Worm (Caenorhabditis elegans) whole organism, young adult: ENCODE measurements around the gene F33H1.4.
A peak's percentile ranks its signal among the peaks of the same experiment; 100 is the strongest.

Source experiments
- B0035.1 ChIP-seq: sonication (generic microtip); optimal IDR thresholded peaks from 2 replicates; lab custom pipeline; 2016; ENCODE audit warnings: missing genetic modification characterization, mild to moderate bottlenecking, missing compliant biosample characterization, missing genotype, missing genetic modification reagents
- B0336.3 ChIP-seq: fragments of 200-800 bp; sonication (Bioruptor generic); IDR thresholded peaks from 2 replicates; pipeline ENCODE4 v1.3.6; 2022; ENCODE audit warnings: missing genetic modification characterization, missing compliant biosample characterization
- C06A6.2 ChIP-seq: fragments of 200-800 bp; sonication (Bioruptor generic); conservative IDR thresholded peaks from 2 replicates; pipeline ENCODE4 v1.3.6; 2022; ENCODE audit warnings: missing genetic modification characterization, missing compliant biosample characterization
- F22D6.2 ChIP-seq: sonication (generic microtip); optimal IDR thresholded peaks from 2 replicates; lab custom pipeline; 2016; ENCODE audit warnings: mild to moderate bottlenecking, missing genetic modification characterization, missing compliant biosample characterization
- F33H1.4 ChIP-seq: fragments of 200-800 bp; sonication (Bioruptor generic); IDR thresholded peaks from 2 replicates; pipeline ENCODE4 v1.3.6; 2022; ENCODE audit warnings: missing genetic modification reagents, missing genetic modification characterization, missing compliant biosample characterization
- F55B11.4 ChIP-seq: sonication (generic microtip); optimal IDR thresholded peaks from 2 replicates; lab custom pipeline; 2016; ENCODE audit warnings: missing compliant biosample characterization, missing genetic modification characterization, borderline replicate concordance; ENCODE audit not compliant: insufficient read depth
- F57A8.1 ChIP-seq: fragments of 200-800 bp; sonication (Bioruptor generic); optimal IDR thresholded peaks from 2 replicates; lab custom pipeline; 2018; ENCODE audit warnings: mild to moderate bottlenecking, missing genetic modification characterization, moderate library complexity, missing compliant biosample characterization
- K11D2.4 ChIP-seq: fragments of 200-800 bp; sonication (Bioruptor generic); IDR thresholded peaks from 2 replicates; pipeline ENCODE4 v1.3.6; 2022; ENCODE audit warnings: missing genetic modification reagents, missing genetic modification characterization, missing compliant biosample characterization
- K12H6.12 ChIP-seq: fragments of 200-800 bp; sonication (Bioruptor generic); optimal IDR thresholded peaks from 2 replicates; lab custom pipeline; 2018; ENCODE audit warnings: mild to moderate bottlenecking, missing genetic modification characterization, missing compliant biosample characterization
- Y95B8A.8 ChIP-seq: fragments of 200-800 bp; sonication (Bioruptor generic); IDR thresholded peaks from 2 replicates; pipeline ENCODE4 v1.3.6; 2022; ENCODE audit warnings: missing genetic modification reagents, missing genetic modification characterization, missing compliant biosample characterization
- attf-5 ChIP-seq: fragments of 200-800 bp; sonication (Bioruptor generic); optimal IDR thresholded peaks from 2 replicates; lab custom pipeline; 2018; ENCODE audit warnings: mild to moderate bottlenecking, missing genetic modification characterization, missing compliant biosample characterization
- bed-2 ChIP-seq: fragments of 200-800 bp; sonication (Bioruptor generic); IDR thresholded peaks from 2 replicates; pipeline ENCODE4 v1.3.6; 2022; ENCODE audit warnings: missing genetic modification reagents, missing genetic modification characterization, missing compliant biosample characterization
- ccch-3 ChIP-seq: fragments of 200-800 bp; sonication (Bioruptor generic); optimal IDR thresholded peaks from 2 replicates; lab custom pipeline; 2018; ENCODE audit warnings: mild to moderate bottlenecking, missing genetic modification characterization, missing compliant biosample characterization
- cebp-1 ChIP-seq, 2 experiments: fragments of 200-800 bp in 1 of 2; sonication (Bioruptor generic) in 1 of 2; sonication (generic microtip) in 1 of 2; IDR thresholded peaks in 1 of 2; optimal IDR thresholded peaks in 1 of 2; 2 replicates each; pipeline versions ENCODE4 v1.3.6 to Lab custom; 2017 to 2022; ENCODE audit warnings: missing compliant biosample characterization in 2 of 2, missing genetic modification characterization in 2 of 2, mild to moderate bottlenecking in 1 of 2, missing genetic modification reagents in 1 of 2, moderate library complexity in 1 of 2
- ceh-100 ChIP-seq: fragments of 200-800 bp; sonication (Bioruptor generic); IDR thresholded peaks from 2 replicates; pipeline ENCODE4 v1.3.6; 2022; ENCODE audit warnings: missing genetic modification reagents, missing genetic modification characterization, missing compliant biosample characterization
- ceh-27 ChIP-seq: fragments of 200-800 bp; sonication (Bioruptor generic); optimal IDR thresholded peaks from 2 replicates; lab custom pipeline; 2018; ENCODE audit warnings: mild to moderate bottlenecking, missing genetic modification characterization, moderate library complexity, missing compliant biosample characterization
- dox-1 ChIP-seq: fragments of 200-800 bp; sonication (Bioruptor generic); IDR thresholded peaks from 2 replicates; pipeline ENCODE4 v1.3.6; 2022; ENCODE audit warnings: missing genetic modification reagents, missing genetic modification characterization, missing compliant biosample characterization
- dpl-1 ChIP-seq: fragments of 150-350 bp; optimal IDR thresholded peaks from 2 replicates; lab custom pipeline; 2014; ENCODE audit warnings: missing biosample characterization, missing genetic modification reagents, missing genetic modification characterization
- egl-18 ChIP-seq: fragments of 200-800 bp; sonication (Bioruptor generic); IDR thresholded peaks from 2 replicates; pipeline ENCODE4 v1.3.6; 2022; ENCODE audit warnings: missing genetic modification reagents, missing genetic modification characterization, missing compliant biosample characterization
- egrh-3 ChIP-seq: fragments of 200-800 bp; sonication (Bioruptor generic); IDR thresholded peaks from 2 replicates; pipeline ENCODE4 v1.3.6; 2022; ENCODE audit warnings: missing genetic modification reagents, missing genetic modification characterization, missing compliant biosample characterization
- ets-4 ChIP-seq: fragments of 200-800 bp; sonication (Bioruptor generic); optimal IDR thresholded peaks from 2 replicates; lab custom pipeline; 2018; ENCODE audit warnings: mild to moderate bottlenecking, missing genetic modification characterization, missing compliant biosample characterization
- gei-17 ChIP-seq: fragments of 200-800 bp; sonication (Bioruptor generic); optimal IDR thresholded peaks from 2 replicates; lab custom pipeline; 2018; ENCODE audit warnings: mild to moderate bottlenecking, missing genetic modification characterization, missing compliant biosample characterization
- hmg-20 ChIP-seq: fragments of 200-800 bp; sonication (Bioruptor generic); IDR thresholded peaks from 2 replicates; pipeline ENCODE4 v1.3.6; 2022; ENCODE audit warnings: missing genetic modification reagents, missing genetic modification characterization, missing compliant biosample characterization
- hsf-1 ChIP-seq: fragments of 200-800 bp; sonication (Bioruptor generic); IDR thresholded peaks from 2 replicates; pipeline ENCODE4 v1.3.6; 2022; ENCODE audit warnings: missing genetic modification reagents, missing genetic modification characterization, missing compliant biosample characterization
- lag-1 ChIP-seq: fragments of 200-800 bp; sonication (Bioruptor generic); IDR thresholded peaks from 2 replicates; pipeline ENCODE4 v1.3.6; 2022; ENCODE audit warnings: missing genetic modification reagents, missing genetic modification characterization, missing compliant biosample characterization
- lin-26 ChIP-seq: fragments of 200-800 bp; sonication (Bioruptor generic); IDR thresholded peaks from 2 replicates; pipeline ENCODE4 v1.3.6; 2022; ENCODE audit warnings: missing genetic modification reagents, missing genetic modification characterization, missing compliant biosample characterization
- lin-35 ChIP-seq, 3 experiments: fragments of 150-350 bp in 2 of 3; sonication (generic microtip) in 1 of 3; optimal IDR thresholded peaks; 2 replicates each; lab custom pipeline; 2014 to 2018; ENCODE audit warnings: missing biosample characterization in 3 of 3, missing genetic modification characterization in 3 of 3, missing genetic modification reagents in 3 of 3
- lin-40 ChIP-seq: sonication (generic microtip); optimal IDR thresholded peaks from 2 replicates; lab custom pipeline; 2016; ENCODE audit warnings: missing genetic modification characterization, mild to moderate bottlenecking, missing compliant biosample characterization, missing genotype, missing genetic modification reagents
- lir-1 ChIP-seq: fragments of 200-800 bp; sonication (Bioruptor generic); conservative IDR thresholded peaks from 2 replicates; pipeline ENCODE4 v1.3.6; 2022; ENCODE audit warnings: missing genetic modification reagents, missing genetic modification characterization, missing compliant biosample characterization
- lsy-27 ChIP-seq: sonication (generic microtip); optimal IDR thresholded peaks from 2 replicates; lab custom pipeline; 2017; ENCODE audit warnings: missing genetic modification characterization, mild to moderate bottlenecking, missing compliant biosample characterization, antibody characterized with exemption, missing genotype, borderline replicate concordance; ENCODE audit not compliant: insufficient read depth
- mel-28 ChIP-seq: sonication (generic microtip); optimal IDR thresholded peaks from 2 replicates; lab custom pipeline; 2016; ENCODE audit warnings: borderline replicate concordance, mild to moderate bottlenecking, missing genetic modification characterization, missing compliant biosample characterization
- nhr-80 ChIP-seq: sonication (generic microtip); optimal IDR thresholded peaks from 2 replicates; lab custom pipeline; 2016; ENCODE audit warnings: missing genetic modification characterization, missing compliant biosample characterization
- nhr-90 ChIP-seq: sonication (generic microtip); optimal IDR thresholded peaks from 2 replicates; lab custom pipeline; 2016; ENCODE audit warnings: missing genotype, mild to moderate bottlenecking, missing genetic modification characterization, missing compliant biosample characterization
- pbrm-1 ChIP-seq: fragments of 200-800 bp; sonication (Bioruptor generic); IDR thresholded peaks from 2 replicates; pipeline ENCODE4 v1.3.6; 2022; ENCODE audit warnings: missing genetic modification reagents, missing genetic modification characterization, missing compliant biosample characterization
- repo-1 ChIP-seq: sonication (generic microtip); optimal IDR thresholded peaks from 2 replicates; lab custom pipeline; 2017; ENCODE audit warnings: mild to moderate bottlenecking, missing genetic modification characterization, missing compliant biosample characterization
- sea-2 ChIP-seq: fragments of 200-800 bp; sonication (Bioruptor generic); IDR thresholded peaks from 2 replicates; pipeline ENCODE4 v1.3.6; 2022; ENCODE audit warnings: missing genetic modification characterization, missing compliant biosample characterization
- sptf-2 ChIP-seq: fragments of 200-800 bp; sonication (Bioruptor generic); optimal IDR thresholded peaks from 2 replicates; lab custom pipeline; 2018; ENCODE audit warnings: mild to moderate bottlenecking, missing genetic modification characterization, missing compliant biosample characterization
- tbp1 ChIP-seq: fragments of 200-800 bp; sonication (Bioruptor generic); optimal IDR thresholded peaks from 2 replicates; lab custom pipeline; 2018; ENCODE audit warnings: mild to moderate bottlenecking, missing genetic modification characterization, missing compliant biosample characterization
- xnd-1 ChIP-seq: sonication (generic microtip); optimal IDR thresholded peaks from 2 replicates; lab custom pipeline; 2016; ENCODE audit warnings: missing genotype, missing genetic modification reagents, missing genetic modification characterization, missing compliant biosample characterization
- zim-3 ChIP-seq: sonication (generic microtip); optimal IDR thresholded peaks from 2 replicates; lab custom pipeline; 2017; ENCODE audit warnings: mild to moderate bottlenecking, missing genetic modification characterization, moderate library complexity, missing compliant biosample characterization
- ztf-28 ChIP-seq: fragments of 200-800 bp; sonication (Bioruptor generic); IDR thresholded peaks from 2 replicates; pipeline ENCODE4 v1.3.6; 2022; ENCODE audit warnings: missing genetic modification reagents, missing genetic modification characterization, missing compliant biosample characterization

The F33H1.4 gene

DNA sequence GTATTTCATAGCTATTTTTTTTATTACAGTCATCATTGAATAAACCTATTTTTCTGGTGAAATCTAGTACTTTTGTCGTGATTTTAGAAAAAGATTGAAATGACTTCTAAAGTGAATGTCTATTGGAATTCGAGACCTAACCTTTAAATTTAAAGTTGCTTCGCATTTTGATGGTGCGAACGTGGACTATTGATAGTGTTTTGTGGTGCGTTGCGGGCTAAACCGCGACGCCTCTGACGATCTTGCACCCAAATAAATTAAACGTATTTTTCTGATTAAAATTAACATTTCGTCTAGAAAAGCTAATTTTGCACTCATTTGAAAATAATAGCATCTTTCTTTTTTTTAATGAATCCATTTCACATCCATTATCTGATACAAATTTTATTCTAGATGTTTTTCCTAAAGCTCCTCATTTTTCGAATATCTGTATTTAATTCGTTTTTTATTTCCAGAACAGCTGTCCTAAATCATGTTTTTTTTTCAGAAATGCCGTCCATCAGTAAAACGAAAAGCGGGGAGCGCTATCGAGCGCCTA lies 1.9 kb upstream of the F33H1.4 start, which contains the start of gene wbp-11 (continued):
- TF ChIP-seq sptf-2 (no peak), lin-26 (GFP tag; lab: Robert Waterston, UW) (no peak), ceh-27 (GFP tag; lab: Kevin White, UChicago) (no peak), F22D6.2 (tag; lab: Kevin White, UChicago) (no peak), B0035.1 (tag; lab: Kevin White, UChicago) (no peak), ccch-3 (GFP tag; lab: Kevin White, UChicago) (no peak), K12H6.12 (no peak), F33H1.4 (GFP tag; lab: Robert Waterston, UW) (0 out of 2 replicates have a peak, but pooled peaks have one; percentile 22), nhr-80 (tag; lab: Kevin White, UChicago) (no peak), hmg-20 (GFP tag; lab: Robert Waterston, UW) (no peak), sea-2 (GFP tag; lab: Robert Waterston, UW) (no peak), lir-1 (no peak), ztf-28 (GFP tag; lab: Robert Waterston, UW) (no peak), lsy-27 (tag; lab: Kevin White, UChicago) (no peak)

DNA sequence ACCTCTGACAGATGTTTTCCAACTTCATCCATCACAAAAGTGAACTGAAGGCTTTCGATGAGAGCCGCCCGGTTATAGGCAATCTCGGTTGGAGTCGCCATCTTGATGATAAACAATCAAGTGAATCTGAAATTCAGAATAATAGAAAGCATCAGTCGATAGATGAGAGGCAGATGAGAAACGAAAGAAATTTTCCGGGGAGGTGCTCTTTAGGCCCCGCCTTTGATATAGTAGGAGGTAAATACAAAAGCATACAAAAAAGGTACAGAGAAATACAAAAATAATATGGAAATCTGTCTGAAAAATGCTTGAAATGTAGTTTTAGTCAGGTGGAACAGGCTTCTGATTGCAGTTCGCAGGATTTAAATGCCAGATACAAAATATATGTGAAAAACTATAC lies 8.2 kb downstream of the F33H1.4 start, which contains the start of gene srd-1:
TSS of gene srd-1 (minus strand) at position 101 of the 400 bp plus-strand sequence.
- TF ChIP-seq attf-5 (GFP tag; lab: Kevin White, UChicago) = no peak
- no peak for TF ChIP-seq ceh-100
- TF ChIP-seq ccch-3 (GFP tag; lab: Kevin White, UChicago) = no peak
- TF ChIP-seq lin-35 (GFP tag; optimal IDR thresholded peaks at IDR 0.05; lab: Kevin White, UChicago) = no peak
- no peak for TF ChIP-seq Y95B8A.8 (GFP tag; lab: Robert Waterston, UW)
- TF ChIP-seq repo-1 (tag; lab: Kevin White, UChicago) = no peak
- no peak for TF ChIP-seq egrh-3
- no peak for TF ChIP-seq ets-4 (GFP tag; lab: Kevin White, UChicago)
- TF ChIP-seq F55B11.4 (tag; lab: Kevin White, UChicago) = no peak
- TF ChIP-seq zim-3 (tag; lab: Kevin White, UChicago) = no peak
- no peak for TF ChIP-seq lsy-27 (tag; lab: Kevin White, UChicago)
- TF ChIP-seq hsf-1 (GFP tag; lab: Robert Waterston, UW) = no peak

DNA sequence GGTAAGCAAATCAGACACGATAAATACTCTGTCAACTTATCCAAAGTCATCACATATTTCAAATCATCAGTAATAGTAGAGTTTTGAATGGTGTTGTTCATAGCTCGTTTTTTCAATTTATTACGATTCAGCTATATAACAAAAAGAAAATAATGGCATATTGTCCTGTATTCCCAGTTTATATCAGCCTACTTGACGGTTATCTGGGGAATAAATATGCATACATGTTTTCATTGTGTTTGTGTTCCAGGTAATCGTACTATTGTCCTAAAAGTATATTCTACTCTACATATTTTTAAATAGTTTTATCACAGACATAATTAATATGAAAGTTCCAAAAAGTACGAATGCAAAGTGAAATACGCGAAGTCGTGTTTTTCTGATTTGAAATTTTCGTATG lies 13.4 kb downstream of the F33H1.4 start, which contains the start of gene srd-2:
TSS of gene srd-2 (minus strand) at position 101 of the 400 bp plus-strand sequence.
- no peak for TF ChIP-seq F57A8.1
- TF ChIP-seq nhr-90 = no peak
- TF ChIP-seq egl-18 (GFP tag; lab: Robert Waterston, UW) = no peak
- no peak for TF ChIP-seq gei-17 (GFP tag; lab: Kevin White, UChicago)
- no peak for TF ChIP-seq K11D2.4
- no peak for TF ChIP-seq zim-3 (tag; lab: Kevin White, UChicago)
- no peak for TF ChIP-seq B0336.3 (GFP tag; lab: Robert Waterston, UW)
- TF ChIP-seq pbrm-1 (GFP tag; lab: Robert Waterston, UW) = no peak
- TF ChIP-seq lin-40 (tag; lab: Kevin White, UChicago) = no peak
- TF ChIP-seq dpl-1 (GFP tag; lab: Kevin White, UChicago) = no peak
- no peak for TF ChIP-seq bed-2 (GFP tag; lab: Robert Waterston, UW)
- no peak for TF ChIP-seq xnd-1
- TF ChIP-seq tbp1 = no peak
- no peak for TF ChIP-seq mel-28 (tag; lab: Kevin White, UChicago)
- no peak for TF ChIP-seq cebp-1 (GFP tag; IDR thresholded peaks at IDR 0.05; lab: Robert Waterston, UW)
- TF ChIP-seq cebp-1 (tag; optimal IDR thresholded peaks at IDR 0.05; lab: Kevin White, UChicago) = no peak
- no peak for TF ChIP-seq lag-1 (GFP tag; lab: Robert Waterston, UW)
- TF ChIP-seq dox-1 (GFP tag; lab: Robert Waterston, UW) = no peak
- TF ChIP-seq C06A6.2 (GFP tag; lab: Robert Waterston, UW) = no peak
- TF ChIP-seq, all 124 proteins: peak for 0
